Fruit fly (Drosophila melanogaster): Measurements from ENCODE around the gene Lip2.

DNA sequence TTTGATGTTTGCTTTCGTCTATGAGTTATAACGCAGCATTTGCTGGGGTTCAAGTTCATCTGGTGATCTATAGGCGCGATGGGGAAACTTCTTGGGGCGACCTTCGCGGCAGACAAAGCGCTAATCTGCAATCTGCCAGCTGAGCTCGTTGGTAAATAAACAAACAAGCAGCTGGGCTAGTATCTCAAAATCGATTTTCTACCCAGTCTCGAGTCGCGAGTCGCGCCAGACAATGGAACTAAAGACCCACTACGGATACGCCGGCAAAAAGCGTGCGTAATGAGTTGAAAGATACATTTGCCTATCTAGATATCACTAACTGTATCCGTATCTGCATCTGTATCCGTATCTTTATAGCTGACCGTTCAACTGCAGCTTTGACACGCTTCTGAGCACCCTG lies 44.4 kb upstream of the Lip2 start:
- no peak for TF ChIP-seq salr (GFP tag; optimal IDR thresholded peaks at IDR 0.05)
- no peak for TF ChIP-seq vri (GFP tag; optimal IDR thresholded peaks at IDR 0.05)
- TF ChIP-seq CG11762 (GFP tag; optimal IDR thresholded peaks at IDR 0.05; ENCODE audit: insufficient read depth), result no peak
- TF ChIP-seq CG1621 (tag; optimal IDR thresholded peaks at IDR 0.05), result no peak
- TF ChIP-seq Blimp-1 (GFP tag; optimal IDR thresholded peaks at IDR 0.05), result no peak
- TF ChIP-seq dsx (GFP tag; optimal IDR thresholded peaks at IDR 0.05; ENCODE audit: poor library complexity, severe bottlenecking), result no peak
- TF ChIP-seq Eip78C (GFP tag), result no peak
- no peak for TF ChIP-seq Sox102F (GFP tag; optimal IDR thresholded peaks at IDR 0.05)
- no peak for TF ChIP-seq CG8632 (GFP tag; optimal IDR thresholded peaks at IDR 0.05)
- no peak for TF ChIP-seq Sox14 (GFP tag; optimal IDR thresholded peaks at IDR 0.05)
- TF ChIP-seq CG8319 (GFP tag; optimal IDR thresholded peaks at IDR 0.05), result no peak
